Worm (Caenorhabditis elegans): ENCODE results near the gene ZK856.14.

ce11 chrV:10249515-10249914 lies 32.7 kb downstream of the ZK856.14 start:
- no peak for TF ChIP-seq xnd-1 (tag; optimal IDR thresholded peaks at IDR 0.05)
- TF ChIP-seq ceh-40 (GFP tag; IDR thresholded peaks at IDR 0.05), result no peak
- TF ChIP-seq snpc-4 (GFP tag; optimal IDR thresholded peaks at IDR 0.05), result no peak
- TF ChIP-seq snpc-4 (tag; optimal IDR thresholded peaks at IDR 0.05), result no peak
- TF ChIP-seq F37B4.10 (GFP tag; IDR thresholded peaks at IDR 0.05), result no peak
- TF ChIP-seq akir-1 (GFP tag; optimal IDR thresholded peaks at IDR 0.05), result no peak

Measured in whole organism, young adult.